Worm (Caenorhabditis elegans) whole organism, L4 larva: ENCODE data around the gene rhr-2.

Source experiments
- F10B5.3 ChIP-seq: sonication (generic microtip); optimal IDR thresholded peaks from 2 replicates; lab custom pipeline; 2016; ENCODE audit warnings: mild to moderate bottlenecking, missing genetic modification characterization, missing compliant biosample characterization
- F26F4.8 ChIP-seq: fragments of 200-800 bp; sonication (Bioruptor generic); conservative IDR thresholded peaks from 2 replicates; pipeline ENCODE4 v1.3.6; 2022; ENCODE audit warnings: missing genetic modification characterization, missing compliant biosample characterization
- T20F7.1 ChIP-seq: fragments of 200-800 bp; sonication (Bioruptor generic); optimal IDR thresholded peaks from 2 replicates; lab custom pipeline; 2018; ENCODE audit warnings: mild to moderate bottlenecking, missing genetic modification characterization, missing compliant biosample characterization
- Y48G9A.11 ChIP-seq: fragments of 200-800 bp; sonication (Bioruptor generic); IDR thresholded peaks from 2 replicates; pipeline ENCODE4 v1.3.6; 2022; ENCODE audit warnings: missing genetic modification reagents, missing genetic modification characterization, missing compliant biosample characterization
- Y5F2A.4 ChIP-seq: fragments of 200-800 bp; sonication (Bioruptor generic); optimal IDR thresholded peaks from 2 replicates; lab custom pipeline; 2018; ENCODE audit warnings: mild to moderate bottlenecking, missing genetic modification characterization, missing compliant biosample characterization
- ZK546.5 ChIP-seq, 2 experiments: sonication (generic microtip); optimal IDR thresholded peaks; 2 replicates each; lab custom pipeline; 2017; ENCODE audit warnings: missing biosample characterization in 2 of 2, missing genetic modification characterization in 2 of 2
- ama-1 ChIP-seq: fragments of 150-350 bp; optimal IDR thresholded peaks from 2 replicates; lab custom pipeline; 2014; ENCODE audit warnings: inconsistent platforms, mixed read lengths
- arid-1 ChIP-seq: fragments of 200-800 bp; sonication (Bioruptor generic); conservative IDR thresholded peaks from 2 replicates; pipeline ENCODE4 v1.3.6; 2022; ENCODE audit warnings: missing genetic modification reagents, missing genetic modification characterization, missing compliant biosample characterization
- attf-4 ChIP-seq: sonication (generic microtip); optimal IDR thresholded peaks from 3 replicates; lab custom pipeline; 2017; ENCODE audit warnings: missing biosample characterization, missing genetic modification characterization
- ces-1 ChIP-seq: fragments of 150-350 bp; sonication (generic microtip); optimal IDR thresholded peaks from 4 replicates; lab custom pipeline; 2014; ENCODE audit warnings: missing biosample characterization, missing genetic modification reagents, missing genetic modification characterization
- dmd-8 ChIP-seq: fragments of 200-800 bp; sonication (Bioruptor generic); IDR thresholded peaks from 2 replicates; pipeline ENCODE4 v1.3.6; 2022; ENCODE audit warnings: missing genetic modification characterization, missing compliant biosample characterization
- dmd-9 ChIP-seq: fragments of 200-800 bp; sonication (Bioruptor generic); IDR thresholded peaks from 2 replicates; pipeline ENCODE4 v1.3.6; 2022; ENCODE audit warnings: missing genetic modification reagents, missing genetic modification characterization, missing compliant biosample characterization
- dpl-1 ChIP-seq: fragments of 150-350 bp; optimal IDR thresholded peaks from 2 replicates; lab custom pipeline; 2014; ENCODE audit warnings: missing biosample characterization, missing genetic modification reagents, missing genetic modification characterization
- dve-1 ChIP-seq: sonication (generic microtip); optimal IDR thresholded peaks from 2 replicates; lab custom pipeline; 2017; ENCODE audit warnings: antibody characterized with exemption, mild to moderate bottlenecking, missing genetic modification characterization, missing compliant biosample characterization; ENCODE audit not compliant: insufficient read depth
- jun-1 ChIP-seq: fragments of 150-350 bp; optimal IDR thresholded peaks from 2 replicates; lab custom pipeline; 2014; ENCODE audit warnings: missing biosample characterization, missing genetic modification reagents, missing genetic modification characterization
- lin-38 ChIP-seq: fragments of 200-800 bp; sonication (Bioruptor generic); IDR thresholded peaks from 2 replicates; pipeline ENCODE4 v1.3.6; 2022; ENCODE audit warnings: missing genetic modification reagents, missing genetic modification characterization, missing compliant biosample characterization
- madf-9 ChIP-seq: fragments of 200-800 bp; sonication (Bioruptor generic); conservative IDR thresholded peaks from 2 replicates; pipeline ENCODE4 v1.3.6; 2022; ENCODE audit warnings: missing genetic modification reagents, missing genetic modification characterization, missing compliant biosample characterization
- mes-2 ChIP-seq: sonication (generic microtip); optimal IDR thresholded peaks from 2 replicates; lab custom pipeline; 2016; ENCODE audit warnings: missing genotype, mild to moderate bottlenecking, missing genetic modification characterization, missing compliant biosample characterization; ENCODE audit not compliant: poor library complexity, severe bottlenecking
- mxl-2 ChIP-seq: fragments of 200-800 bp; sonication (Bioruptor generic); conservative IDR thresholded peaks from 2 replicates; pipeline ENCODE4 v1.3.6; 2022; ENCODE audit warnings: missing genetic modification reagents, missing genetic modification characterization, missing compliant biosample characterization
- nhr-237 ChIP-seq: sonication (generic microtip); optimal IDR thresholded peaks from 2 replicates; lab custom pipeline; 2017; ENCODE audit warnings: missing biosample characterization, missing genetic modification characterization
- nhr-28 ChIP-seq: fragments of 150-350 bp; optimal IDR thresholded peaks from 2 replicates; lab custom pipeline; 2014; ENCODE audit warnings: missing biosample characterization, missing genetic modification characterization
- nhr-41 ChIP-seq: fragments of 200-800 bp; sonication (Bioruptor generic); IDR thresholded peaks from 2 replicates; pipeline ENCODE4 v1.3.6; 2022; ENCODE audit warnings: missing genetic modification reagents, missing genetic modification characterization, missing compliant biosample characterization
- nhr-6 ChIP-seq: fragments of 150-350 bp; optimal IDR thresholded peaks from 2 replicates; lab custom pipeline; 2014; ENCODE audit warnings: missing biosample characterization, missing genetic modification characterization
- pha-4 ChIP-seq, 2 experiments: fragments of 150-350 bp in 1 of 2; fragments of 200-800 bp in 1 of 2; sonication (Bioruptor generic) in 1 of 2; IDR thresholded peaks in 1 of 2; optimal IDR thresholded peaks in 1 of 2; 2 replicates each; pipeline versions ENCODE4 v1.3.6 to Lab custom; 2014 to 2022; ENCODE audit warnings: missing genetic modification characterization in 2 of 2, missing genetic modification reagents in 2 of 2, missing biosample characterization in 1 of 2, missing compliant biosample characterization in 1 of 2
- rbr-2 ChIP-seq: sonication (generic microtip); optimal IDR thresholded peaks from 2 replicates; lab custom pipeline; 2016; ENCODE audit warnings: missing genotype, missing genetic modification characterization, missing compliant biosample characterization
- snpc-1.2 ChIP-seq: fragments of 200-800 bp; sonication (Bioruptor generic); IDR thresholded peaks from 2 replicates; pipeline ENCODE4 v1.3.6; 2022; ENCODE audit warnings: missing genetic modification reagents, missing genetic modification characterization, missing compliant biosample characterization
- spr-3 ChIP-seq: fragments of 200-800 bp; sonication (Bioruptor generic); optimal IDR thresholded peaks from 2 replicates; lab custom pipeline; 2018; ENCODE audit warnings: mild to moderate bottlenecking, missing genetic modification characterization, missing compliant biosample characterization
- tra-1 ChIP-seq: fragments of 200-800 bp; sonication (Bioruptor generic); IDR thresholded peaks from 2 replicates; pipeline ENCODE4 v1.3.6; 2022; ENCODE audit warnings: missing genetic modification reagents, missing genetic modification characterization, missing compliant biosample characterization
- unc-130 ChIP-seq: sonication (generic microtip); optimal IDR thresholded peaks from 2 replicates; lab custom pipeline; 2016; ENCODE audit warnings: missing genetic modification reagents, missing genetic modification characterization, missing compliant biosample characterization
- unc-39 ChIP-seq: sonication (generic microtip); optimal IDR thresholded peaks from 2 replicates; lab custom pipeline; 2017; ENCODE audit warnings: missing biosample characterization, missing genetic modification characterization
- unc-62 ChIP-seq, 3 experiments: fragments of 150-350 bp in 1 of 3; sonication (generic microtip); optimal IDR thresholded peaks in 2 of 3; peaks in 1 of 3; 1 replicate in 1 of 3; 2 replicates in 2 of 3; lab custom pipeline; 2014 to 2017; ENCODE audit warnings: missing biosample characterization in 3 of 3, missing genetic modification characterization in 3 of 3, missing genetic modification reagents in 3 of 3, missing genotype in 1 of 3
- vab-7 ChIP-seq: fragments of 200-800 bp; sonication (Bioruptor generic); IDR thresholded peaks from 2 replicates; pipeline ENCODE4 v1.3.6; 2022; ENCODE audit warnings: missing genetic modification reagents, missing genetic modification characterization, missing compliant biosample characterization
- ztf-7 ChIP-seq: fragments of 150-350 bp; optimal IDR thresholded peaks from 2 replicates; lab custom pipeline; 2014; ENCODE audit warnings: missing biosample characterization, missing genetic modification characterization

Gene rhr-2

ce11 chrV:11739820-11740219, 9.9 kb upstream of the rhr-2 start, which contains the start of gene T04F3.1 (continued):
- no peak for TF ChIP-seq ztf-7 (tag; lab: Kevin White, UChicago)
- no peak for TF ChIP-seq attf-4
- TF ChIP-seq pha-4 (GFP tag; IDR thresholded peaks at IDR 0.05; lab: Robert Waterston, UW) = no peak
- TF ChIP-seq pha-4 (tag; optimal IDR thresholded peaks at IDR 0.05; lab: Kevin White, UChicago) = no peak
- TF ChIP-seq nhr-237 (tag; lab: Kevin White, UChicago) = no peak

ce11 chrV:11737333-11737732, 7.4 kb upstream of the rhr-2 start:
- TF ChIP-seq dve-1 (tag; lab: Kevin White, UChicago) (no peak), vab-7 (GFP tag; lab: Robert Waterston, UW) (no peak), ZK546.5 (tag; optimal IDR thresholded peaks at IDR 0.05; lab: Kevin White, UChicago) (no peak), unc-62 (GFP tag; optimal IDR thresholded peaks at IDR 0.05 in 1 of 2; lab: Kevin White, UChicago) (no peak), unc-62 (tag; optimal IDR thresholded peaks at IDR 0.05; lab: Kevin White, UChicago) (no peak), spr-3 (GFP tag; lab: Kevin White, UChicago) (no peak), arid-1 (no peak), snpc-1.2 (GFP tag; lab: Robert Waterston, UW) (no peak), attf-4 (no peak), mxl-2 (GFP tag; lab: Robert Waterston, UW) (no peak), unc-39 (tag; lab: Kevin White, UChicago) (no peak), Y5F2A.4 (GFP tag; lab: Kevin White, UChicago) (no peak), F26F4.8 (no peak), Y48G9A.11 (GFP tag; lab: Robert Waterston, UW) (no peak), ama-1 (no peak), dmd-8 (GFP tag; lab: Robert Waterston, UW) (no peak), dmd-9 (no peak), unc-130 (GFP tag; lab: Kevin White, UChicago) (no peak), tra-1 (GFP tag; lab: Robert Waterston, UW) (no peak)

- TF ChIP-seq F10B5.3 (tag; lab: Kevin White, UChicago) (no peak), mes-2 (tag; lab: Kevin White, UChicago) (no peak)
Observed at ce11 chrV:11736896-11737295, 6.9 kb upstream of the rhr-2 start, which contains the start of gene spe-42. Gene spe-42 (minus strand): TSS chrV:11736996.

- TF ChIP-seq lin-38 (GFP tag; lab: Robert Waterston, UW) = peak; percentile 91
- TF ChIP-seq rbr-2 (tag; lab: Kevin White, UChicago) = peak; percentile 36
- no peak for TF ChIP-seq jun-1 (tag; lab: Kevin White, UChicago)
- TF ChIP-seq madf-9 (GFP tag; lab: Robert Waterston, UW) = no peak
- no peak for TF ChIP-seq unc-130 (GFP tag; lab: Kevin White, UChicago)
- TF ChIP-seq nhr-6 = peak; percentile 34
- TF ChIP-seq nhr-28 (tag; lab: Kevin White, UChicago) = peak; percentile 19
- TF ChIP-seq dpl-1 (GFP tag; lab: Kevin White, UChicago) = peak; percentile 94
- TF ChIP-seq ces-1 = no peak
- no peak for TF ChIP-seq nhr-41 (GFP tag; lab: Robert Waterston, UW)
- TF ChIP-seq T20F7.1 (GFP tag; lab: Kevin White, UChicago) = peak; percentile 41
- no peak for TF ChIP-seq pha-4 (GFP tag; IDR thresholded peaks at IDR 0.05; lab: Robert Waterston, UW)
- peak; percentile 67 for TF ChIP-seq pha-4 (tag; optimal IDR thresholded peaks at IDR 0.05; lab: Kevin White, UChicago)
- TF ChIP-seq ama-1 = no peak
Observed at ce11 chrV:11733460-11733859, 3.5 kb upstream of the rhr-2 start, which contains the start of gene npp-22. Gene npp-22 (minus strand): TSS chrV:11733472.
